Worm (Caenorhabditis elegans): ENCODE measurements around the gene pudl-2.

Gene pudl-2

ce11 chrIV:2808154-2808553 is 26.5 kb upstream of the pudl-2 start (continued):
- TF ChIP-seq egl-43 (GFP tag; IDR thresholded peaks at IDR 0.05) = no peak
- no peak for TF ChIP-seq ces-1 (GFP tag; optimal IDR thresholded peaks at IDR 0.05)
- 0 out of 2 replicates have a peak, but pooled peaks have one; percentile 25 for TF ChIP-seq php-3 (GFP tag; IDR thresholded peaks at IDR 0.05)
- 0 out of 2 replicates have a peak, but pooled peaks have one; percentile 53 for TF ChIP-seq dmd-8 (GFP tag; IDR thresholded peaks at IDR 0.05)
- 0 out of 2 replicates have a peak, but pooled peaks have one; percentile 67 for TF ChIP-seq F44E2.7 (GFP tag; IDR thresholded peaks at IDR 0.05)
- no peak for TF ChIP-seq sdz-12 (GFP tag; optimal IDR thresholded peaks at IDR 0.05)
- TF ChIP-seq dpl-1 (GFP tag; optimal IDR thresholded peaks at IDR 0.05) = no peak
- no peak for TF ChIP-seq dve-1 (tag; optimal IDR thresholded peaks at IDR 0.05; ENCODE audit: insufficient read depth)
- no peak for TF ChIP-seq madf-9 (GFP tag; conservative IDR thresholded peaks at IDR 0.05)
- 0 out of 2 replicates have a peak, but pooled peaks have one; percentile 19 for TF ChIP-seq lin-29 (GFP tag; IDR thresholded peaks at IDR 0.05)

ce11 chrIV:2809208-2809607 is 25.4 kb upstream of the pudl-2 start, which contains the start of gene Y54G2A.76:
Y54G2A.76 (plus strand) TSS chrIV:2809410.
- TF ChIP-seq zip-2 (tag; optimal IDR thresholded peaks at IDR 0.05) = no peak
- TF ChIP-seq hif-1 (tag; optimal IDR thresholded peaks at IDR 0.05) = no peak
- TF ChIP-seq dpl-1 (GFP tag; optimal IDR thresholded peaks at IDR 0.05) = no peak
- TF ChIP-seq unc-39 (tag; optimal IDR thresholded peaks at IDR 0.05) = no peak
- TF ChIP-seq gei-8 (GFP tag; optimal IDR thresholded peaks at IDR 0.05) = no peak
- TF ChIP-seq snpc-1.2 (GFP tag; IDR thresholded peaks at IDR 0.05) = no peak
- no peak for TF ChIP-seq arid-1 (GFP tag; conservative IDR thresholded peaks at IDR 0.05)
- no peak for TF ChIP-seq zfp-3 (GFP tag; conservative IDR thresholded peaks at IDR 0.05)
- TF ChIP-seq nhr-77 (tag; optimal IDR thresholded peaks at IDR 0.05) = no peak
- no peak for TF ChIP-seq mdt-29 (GFP tag; IDR thresholded peaks at IDR 0.05)
- no peak for TF ChIP-seq attf-4 (tag; optimal IDR thresholded peaks at IDR 0.05)
- TF ChIP-seq T26A8.4 (GFP tag; IDR thresholded peaks at IDR 0.05) = no peak
- TF ChIP-seq nhr-42 (GFP tag; IDR thresholded peaks at IDR 0.05) = no peak
- TF ChIP-seq ceh-28 (tag; optimal IDR thresholded peaks at IDR 0.05) = no peak
- TF ChIP-seq ZK337.2 (GFP tag; IDR thresholded peaks at IDR 0.05) = no peak
- TF ChIP-seq sdz-12 (GFP tag; optimal IDR thresholded peaks at IDR 0.05) = no peak

ce11 chrIV:2817038-2817437 is 17.6 kb upstream of the pudl-2 start:
- TF ChIP-seq skn-1 (tag; optimal IDR thresholded peaks at IDR 0.05) (no peak), F10B5.3 (tag; optimal IDR thresholded peaks at IDR 0.05) (no peak), ztf-7 (tag; optimal IDR thresholded peaks at IDR 0.05) (no peak), madf-5 (GFP tag; IDR thresholded peaks at IDR 0.05) (no peak), fkh-10 (GFP tag; optimal IDR thresholded peaks at IDR 0.05) (no peak), dmd-9 (GFP tag; IDR thresholded peaks at IDR 0.05) (no peak), madf-9 (GFP tag; conservative IDR thresholded peaks at IDR 0.05) (0 out of 2 replicates have a peak, but pooled peaks have one; percentile 23), F44E2.7 (GFP tag; IDR thresholded peaks at IDR 0.05) (no peak), aha-1 (tag) (peak; percentile 24), vab-7 (GFP tag; IDR thresholded peaks at IDR 0.05) (no peak), set-16 (GFP tag; IDR thresholded peaks at IDR 0.05) (peak; percentile 82), dve-1 (tag; optimal IDR thresholded peaks at IDR 0.05; ENCODE audit: insufficient read depth) (no peak), gei-8 (GFP tag; optimal IDR thresholded peaks at IDR 0.05) (no peak), nhr-11 (tag; optimal IDR thresholded peaks at IDR 0.05) (no peak), zip-11 (GFP tag; IDR thresholded peaks at IDR 0.05) (no peak), Y48G9A.11 (GFP tag; IDR thresholded peaks at IDR 0.05) (no peak), pqm-1 (tag; optimal IDR thresholded peaks at IDR 0.05) (no peak), lin-29 (GFP tag; IDR thresholded peaks at IDR 0.05) (no peak), duxl-1 (tag; optimal IDR thresholded peaks at IDR 0.05; ENCODE audit: poor library complexity) (no peak), tra-1 (GFP tag; IDR thresholded peaks at IDR 0.05) (no peak), lim-7 (GFP tag; IDR thresholded peaks at IDR 0.05) (no peak)

Measured in whole organism, L4 larva.